Worm (Caenorhabditis elegans): ENCODE data around the gene C16D9.4.
A peak's percentile ranks its signal among the peaks of the same experiment; 100 is the strongest.

Gene C16D9.4

DNA sequence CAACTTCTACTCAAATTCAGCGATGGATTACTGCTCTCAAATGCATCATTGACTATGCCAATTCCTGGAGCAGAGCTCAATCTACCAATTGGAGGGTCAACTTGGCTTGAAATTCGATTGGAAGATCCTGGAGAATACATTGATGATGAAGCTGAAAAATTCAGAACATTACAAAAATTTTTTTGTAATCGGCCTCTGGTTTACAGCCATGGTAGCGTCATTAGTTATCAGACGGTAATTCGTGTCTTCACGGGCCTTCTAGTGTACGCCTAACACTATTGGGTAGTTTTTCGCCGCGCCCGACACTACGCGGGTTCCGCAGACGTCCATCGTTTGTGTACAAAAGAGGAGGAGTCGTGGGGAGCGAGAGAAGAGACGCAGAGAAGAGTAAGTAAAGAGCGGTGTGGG, 14.0 kb downstream of the C16D9.4 start (continued):
- TF ChIP-seq hif-1 (tag; optimal IDR thresholded peaks at IDR 0.05) (peak; percentile 12 to 30), F44E2.7 (GFP tag; IDR thresholded peaks at IDR 0.05) (no peak), vab-7 (GFP tag; IDR thresholded peaks at IDR 0.05) (0 out of 2 replicates have a peak, but pooled peaks have one; percentile 29), F37D6.2 (tag; optimal IDR thresholded peaks at IDR 0.05) (peak; percentile 66), zip-2 (tag; optimal IDR thresholded peaks at IDR 0.05) (no peak), zfp-3 (GFP tag; conservative IDR thresholded peaks at IDR 0.05) (no peak), daf-8 (GFP tag; IDR thresholded peaks at IDR 0.05) (no peak), egl-27 (tag; optimal IDR thresholded peaks at IDR 0.05) (no peak), lin-13 (GFP tag; optimal IDR thresholded peaks at IDR 0.05) (peak; percentile 78), lin-15B (tag; optimal IDR thresholded peaks at IDR 0.05) (no peak), ceh-32 (tag; optimal IDR thresholded peaks at IDR 0.05; ENCODE audit: poor library complexity) (no peak), nhr-42 (GFP tag; IDR thresholded peaks at IDR 0.05) (peak; percentile 47), ctbp-1 (GFP tag; IDR thresholded peaks at IDR 0.05) (peak; percentile 66; the same call in 1 of the 2 replicates), zfp-2 (tag; optimal IDR thresholded peaks at IDR 0.05) (peak; percentile 44), snpc-1.2 (GFP tag; IDR thresholded peaks at IDR 0.05) (peak; percentile 92), php-3 (GFP tag; IDR thresholded peaks at IDR 0.05) (peak; percentile 73), daf-19 (GFP tag; conservative IDR thresholded peaks at IDR 0.05) (peak; percentile 71; the same call in 1 of the 2 replicates), nhr-48 (tag; optimal IDR thresholded peaks at IDR 0.05) (peak; percentile 81), dmd-8 (GFP tag; IDR thresholded peaks at IDR 0.05) (no peak), set-16 (GFP tag; IDR thresholded peaks at IDR 0.05) (no peak), dmd-9 (GFP tag; IDR thresholded peaks at IDR 0.05) (peak; percentile 74), dve-1 (tag; optimal IDR thresholded peaks at IDR 0.05; ENCODE audit: insufficient read depth) (peak; percentile 92), lim-7 (GFP tag; IDR thresholded peaks at IDR 0.05) (no peak), ceh-44 (GFP tag; IDR thresholded peaks at IDR 0.05) (peak; percentile 93), mxl-3 (GFP tag; optimal IDR thresholded peaks at IDR 0.05) (peak; percentile 66), unc-62 (GFP tag; optimal IDR thresholded peaks at IDR 0.05 in 1 of 2) (peak in 1 of 2 experiments; percentile 90), unc-62 (tag; optimal IDR thresholded peaks at IDR 0.05) (no peak), F26F4.8 (GFP tag; conservative IDR thresholded peaks at IDR 0.05) (no peak), arid-1 (GFP tag; conservative IDR thresholded peaks at IDR 0.05) (peak; percentile 70; the same call in 1 of the 2 replicates), T20F7.1 (GFP tag; optimal IDR thresholded peaks at IDR 0.05) (peak; percentile 82)

- TF ChIP-seq unc-62 (GFP tag; optimal IDR thresholded peaks at IDR 0.05 in 1 of 2) (peak in 1 of 2 experiments; percentile 47), unc-62 (tag; optimal IDR thresholded peaks at IDR 0.05) (no peak), D1046.2 (GFP tag; IDR thresholded peaks at IDR 0.05) (no peak), ZK546.5 (tag; optimal IDR thresholded peaks at IDR 0.05) (no peak), lin-38 (GFP tag; IDR thresholded peaks at IDR 0.05) (no peak), duxl-1 (tag; optimal IDR thresholded peaks at IDR 0.05; ENCODE audit: poor library complexity) (no peak), unc-130 (GFP tag; optimal IDR thresholded peaks at IDR 0.05) (no peak)
Measured at ce11 chrV:8226812-8227211, 15.9 kb downstream of the C16D9.4 start, which contains the start of gene K07C11.10. Gene K07C11.10 (minus strand): TSS chrV:8226912.

DNA sequence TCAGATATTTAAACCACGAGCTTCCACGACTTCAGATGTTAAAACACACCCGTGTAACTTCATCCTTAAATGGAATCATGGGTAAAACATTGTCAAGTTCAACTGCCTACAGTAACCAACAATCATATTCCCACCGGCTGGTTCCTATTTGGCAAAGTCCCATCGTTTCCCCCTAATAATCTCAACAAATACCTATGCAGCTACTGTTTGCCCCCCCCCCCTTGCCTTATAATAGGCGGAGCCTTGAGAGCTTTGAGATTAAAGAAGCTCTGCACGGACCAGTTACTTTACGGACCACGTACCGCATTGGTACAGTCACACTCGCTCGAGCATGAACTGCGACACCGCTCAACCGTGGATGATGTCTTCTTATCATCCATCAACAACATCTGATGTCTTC, 18.1 kb downstream of the C16D9.4 start, which contains the start of gene pax-1:
pax-1 (plus strand) TSS at position 301 of the 400 bp plus-strand sequence.
- TF ChIP-seq vab-7 (GFP tag; IDR thresholded peaks at IDR 0.05) (no peak), Y105C5A.15 (GFP tag; IDR thresholded peaks at IDR 0.05) (no peak), egl-27 (tag; optimal IDR thresholded peaks at IDR 0.05) (no peak), saeg-2 (GFP tag; IDR thresholded peaks at IDR 0.05) (no peak), aly-2 (tag; optimal IDR thresholded peaks at IDR 0.05) (no peak), dmd-8 (GFP tag; IDR thresholded peaks at IDR 0.05) (no peak), duxl-1 (tag; optimal IDR thresholded peaks at IDR 0.05; ENCODE audit: poor library complexity) (no peak)
